Fruit fly (Drosophila melanogaster): Measurements from ENCODE around the gene RnrL.
A peak's percentile ranks its signal among the peaks of the same experiment; 100 is the strongest.

Gene RnrL

dm6 chr2L:10333091-10333991 is 5.6 kb upstream of the RnrL start, which contains the start of gene GATAd (continued):
- TF ChIP-seq B-H2 (GFP tag; optimal IDR thresholded peaks at IDR 0.05) (no peak), CG17612 (GFP tag; IDR thresholded peaks at IDR 0.05) (no peak), Dad (GFP tag; optimal IDR thresholded peaks at IDR 0.05) (no peak), CG8478 (optimal IDR thresholded peaks at IDR 0.05) (no peak), zfh2 (GFP tag; optimal IDR thresholded peaks at IDR 0.05) (no peak), sima (GFP tag; optimal IDR thresholded peaks at IDR 0.05) (no peak), Rx (GFP tag; IDR thresholded peaks at IDR 0.05) (no peak), corto (GFP tag; optimal IDR thresholded peaks at IDR 0.05) (no peak), Max (GFP tag; optimal IDR thresholded peaks at IDR 0.05) (no peak), chinmo (GFP tag; IDR thresholded peaks at IDR 0.05; ENCODE audit: partially characterized antibody) (peak; percentile 74; the same call in 1 of the 4 replicates), D19A (tag; optimal IDR thresholded peaks at IDR 0.05) (peak; percentile 2), jumu (GFP tag; optimal IDR thresholded peaks at IDR 0.05) (no peak), CG14965 (GFP tag; optimal IDR thresholded peaks at IDR 0.05; ENCODE audit: borderline replicate concordance) (no peak), Bteb2 (GFP tag; optimal IDR thresholded peaks at IDR 0.05) (no peak), psq (GFP tag; optimal IDR thresholded peaks at IDR 0.05) (no peak), CG3163 (GFP tag; optimal IDR thresholded peaks at IDR 0.05) (no peak), ash1 (GFP tag; optimal IDR thresholded peaks at IDR 0.05) (no peak), crol (GFP tag; IDR thresholded peaks at IDR 0.05) (no peak), tap (tag; optimal IDR thresholded peaks at IDR 0.05) (no peak), CG16813 (GFP tag; IDR thresholded peaks at IDR 0.05; ENCODE audit: partially characterized antibody) (no peak), CG1529 (GFP tag; optimal IDR thresholded peaks at IDR 0.05) (no peak), Hr78 (GFP tag; optimal IDR thresholded peaks at IDR 0.05) (no peak), Sox102F (GFP tag; optimal IDR thresholded peaks at IDR 0.05) (no peak), CG14441 (GFP tag; IDR thresholded peaks at IDR 0.05) (no peak), ac (GFP tag; optimal IDR thresholded peaks at IDR 0.05) (no peak), CG34224 (GFP tag; IDR thresholded peaks at IDR 0.05; ENCODE audit: partially characterized antibody) (no peak), CG4707 (GFP tag; optimal IDR thresholded peaks at IDR 0.05) (no peak), CG43689 (GFP tag; IDR thresholded peaks at IDR 0.05) (no peak), kni (GFP tag; optimal IDR thresholded peaks at IDR 0.05) (peak; percentile 99), CG1792 (GFP tag; optimal IDR thresholded peaks at IDR 0.05) (no peak), emc (GFP tag; optimal IDR thresholded peaks at IDR 0.05) (no peak), CG32767 (GFP tag; IDR thresholded peaks at IDR 0.05) (no peak), br (optimal IDR thresholded peaks at IDR 0.05) (no peak), CG6254 (GFP tag; optimal IDR thresholded peaks at IDR 0.05) (no peak), Hr3 (GFP tag; optimal IDR thresholded peaks at IDR 0.05) (peak; percentile 12), fd64A (GFP tag; optimal IDR thresholded peaks at IDR 0.05) (no peak), CG10959 (GFP tag; IDR thresholded peaks at IDR 0.05) (no peak), Camta (GFP tag; optimal IDR thresholded peaks at IDR 0.05) (no peak), twi (tag; optimal IDR thresholded peaks at IDR 0.05) (no peak), BtbVII (GFP tag; optimal IDR thresholded peaks at IDR 0.05) (no peak), H2.0 (GFP tag; IDR thresholded peaks at IDR 0.05) (no peak), z (GFP tag; IDR thresholded peaks at IDR 0.05) (no peak), CG4404 (GFP tag; IDR thresholded peaks at IDR 0.05) (no peak), ci (GFP tag; IDR thresholded peaks at IDR 0.05) (no peak), pzg (GFP tag; optimal IDR thresholded peaks at IDR 0.05) (peak; percentile 62), CG10209 (GFP tag; optimal IDR thresholded peaks at IDR 0.05) (no peak), CG10979 (tag; optimal IDR thresholded peaks at IDR 0.05) (no peak), Atf3 (GFP tag; optimal IDR thresholded peaks at IDR 0.05) (no peak), bab2 (GFP tag; optimal IDR thresholded peaks at IDR 0.05) (no peak), shn (GFP tag; optimal IDR thresholded peaks at IDR 0.05) (no peak)

Data from whole organism, embryonic.